Fruit fly (Drosophila melanogaster) Kc167 (cell line): ENCODE measurements around the gene mre11.

Experiments used
- Myc ChIP-seq: fragments of >200 bp; optimal IDR thresholded peaks from 2 replicates; lab custom pipeline; 2017; ENCODE audit warnings: missing external identifiers
- Sin3A ChIP-seq: fragments of >200 bp; optimal IDR thresholded peaks from 2 replicates; lab custom pipeline; 2018; ENCODE audit warnings: missing external identifiers
- h ChIP-seq: fragments of >200 bp; optimal IDR thresholded peaks from 3 replicates; lab custom pipeline; 2018; ENCODE audit warnings: missing external identifiers
- insv ChIP-seq: fragments of >200 bp; optimal IDR thresholded peaks from 3 replicates; lab custom pipeline; 2018; ENCODE audit warnings: missing external identifiers
- psq ChIP-seq: fragments of >200 bp; optimal IDR thresholded peaks from 2 replicates; lab custom pipeline; 2017; ENCODE audit warnings: missing external identifiers
- ttk ChIP-seq: sonication (Bioruptor generic); optimal IDR thresholded peaks from 2 replicates; lab custom pipeline; 2017; ENCODE audit warnings: missing external identifiers

mre11 gene

DNA sequence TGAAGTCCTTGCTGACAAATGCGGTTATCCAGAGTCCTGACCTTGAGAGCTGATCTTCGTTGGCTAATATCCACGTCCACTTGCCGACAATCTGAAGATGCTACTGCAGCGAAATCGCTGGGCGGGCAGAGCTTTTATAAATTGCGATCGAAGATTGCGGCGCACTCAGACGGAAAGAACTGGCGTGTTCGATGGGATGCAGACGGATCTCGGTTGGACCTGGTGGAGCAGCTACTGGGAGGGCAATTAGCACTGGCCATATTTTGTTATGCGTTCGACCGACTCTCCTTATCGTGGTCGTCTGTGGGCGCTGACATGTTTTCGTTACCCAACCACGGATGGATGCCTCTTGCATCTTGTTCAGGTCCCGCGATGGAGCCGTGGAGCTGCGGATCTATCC lies 3.7 kb downstream of the mre11 start, which contains the start of gene Osi21:
TSS of gene Osi21 (minus strand) at position 101 of the 400 bp plus-strand sequence.
- no peak for TF ChIP-seq h (lab: Kevin White, UChicago)
- TF ChIP-seq Myc (lab: Kevin White, UChicago) = no peak
- no peak for TF ChIP-seq Sin3A (lab: Kevin White, UChicago)
- no peak for TF ChIP-seq psq (lab: Kevin White, UChicago)
- no peak for TF ChIP-seq ttk (lab: Kevin White, UChicago)
- TF ChIP-seq insv = no peak

DNA sequence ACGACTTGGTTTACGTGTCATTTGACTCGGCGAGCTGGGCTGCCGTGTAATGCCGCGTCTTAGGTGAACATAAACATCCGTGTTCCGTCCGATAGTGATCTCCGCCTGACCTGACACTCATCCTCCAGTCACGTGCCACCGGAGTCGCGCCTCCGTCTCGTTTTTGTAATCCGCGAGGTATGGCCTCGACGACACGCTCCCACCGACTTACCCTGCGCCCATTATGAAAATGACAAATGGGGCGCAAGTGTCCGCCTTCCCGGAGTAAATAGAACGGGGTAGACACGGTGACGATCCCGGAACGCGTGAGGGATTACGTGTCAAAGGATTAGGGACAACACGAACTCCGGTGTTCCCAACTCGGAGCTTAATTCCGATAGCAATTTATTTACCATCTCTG lies 13.9 kb downstream of the mre11 start:
- no peak for TF ChIP-seq insv
- TF ChIP-seq psq (lab: Kevin White, UChicago) = no peak
- TF ChIP-seq Sin3A (lab: Kevin White, UChicago) = no peak
- TF ChIP-seq ttk (lab: Kevin White, UChicago) = no peak

DNA sequence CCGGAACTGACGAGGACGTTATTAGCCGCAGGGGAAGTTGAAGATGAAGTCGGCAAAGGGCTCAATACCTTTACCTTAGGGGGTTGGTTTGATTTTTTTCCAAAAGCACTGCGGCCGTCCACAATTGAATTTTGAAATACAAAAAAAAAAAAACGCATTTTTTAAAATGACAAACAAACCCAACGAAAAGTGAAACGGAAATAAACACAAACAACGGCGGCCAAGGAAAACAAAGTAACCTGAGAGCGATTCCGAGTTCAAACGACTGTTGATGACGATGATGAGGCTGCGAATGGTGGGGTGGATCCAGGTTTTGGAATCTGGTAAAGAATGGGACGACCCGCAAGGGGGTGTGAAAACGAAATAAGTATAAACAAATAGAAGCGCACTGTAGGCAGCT lies 14.6 kb downstream of the mre11 start:
- TF ChIP-seq ttk (lab: Kevin White, UChicago) (no peak), Sin3A (lab: Kevin White, UChicago) (no peak), Myc (lab: Kevin White, UChicago) (no peak), insv (no peak), psq (lab: Kevin White, UChicago) (no peak), h (lab: Kevin White, UChicago) (no peak)

DNA sequence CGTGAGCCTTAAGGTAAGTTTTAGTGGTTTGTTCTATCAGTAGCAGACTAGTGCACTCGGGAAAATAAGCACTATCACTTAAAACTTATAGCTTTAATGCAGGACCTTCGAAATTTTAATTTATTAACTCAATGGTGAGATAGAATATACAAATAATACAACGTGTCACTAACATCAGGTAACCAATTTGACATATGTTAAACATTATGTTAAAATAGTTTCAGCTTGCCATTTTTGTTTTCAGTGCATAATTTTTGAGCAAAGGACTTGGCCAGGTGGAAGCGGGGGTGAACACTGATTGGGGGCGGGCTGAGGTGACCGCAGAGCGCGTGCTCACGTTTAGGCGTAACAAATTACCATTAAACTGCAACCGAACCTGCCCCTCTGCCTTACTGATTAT lies 20.6 kb downstream of the mre11 start:
- TF ChIP-seq h (lab: Kevin White, UChicago) (no peak), Myc (lab: Kevin White, UChicago) (no peak)

DNA sequence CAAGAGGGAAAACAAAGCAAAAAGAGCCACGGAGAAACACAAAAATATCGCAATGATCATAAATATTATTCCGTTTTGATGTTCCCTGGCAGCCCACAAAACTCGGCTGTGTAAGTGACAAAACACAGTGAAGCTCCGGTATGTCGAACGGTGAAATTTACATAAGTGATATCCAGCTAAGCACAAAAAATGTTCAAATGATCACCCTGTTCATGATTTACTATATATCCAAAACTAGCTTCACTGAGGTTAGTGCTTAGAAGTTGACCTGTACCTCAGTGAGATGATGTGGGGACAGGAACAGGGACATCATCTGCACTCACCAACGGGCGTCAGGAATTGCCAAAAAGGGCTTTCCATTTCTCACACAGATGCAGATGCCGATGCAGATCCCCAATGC lies 24.2 kb downstream of the mre11 start:
- TF ChIP-seq Myc (lab: Kevin White, UChicago) (no peak), psq (lab: Kevin White, UChicago) (no peak), ttk (lab: Kevin White, UChicago) (no peak), h (lab: Kevin White, UChicago) (no peak)

DNA sequence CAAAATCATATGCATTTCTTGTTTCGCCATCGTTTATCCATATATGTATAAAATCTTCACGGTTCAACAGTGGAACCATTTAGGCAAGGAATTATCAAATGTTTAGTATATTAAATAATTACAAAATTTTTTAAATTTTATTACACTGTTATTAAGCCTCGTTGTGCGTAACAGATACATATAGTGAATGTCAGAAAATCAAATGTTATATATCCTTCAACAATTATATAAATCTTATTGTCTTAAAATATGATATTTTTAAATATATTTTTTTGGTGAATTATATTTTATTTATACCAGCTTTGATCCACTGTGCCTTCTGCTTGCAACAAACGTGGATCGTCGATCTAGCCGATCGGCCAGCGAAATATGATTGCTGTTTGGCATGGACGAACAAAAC lies 25.2 kb downstream of the mre11 start:
- TF ChIP-seq psq (lab: Kevin White, UChicago) = no peak

DNA sequence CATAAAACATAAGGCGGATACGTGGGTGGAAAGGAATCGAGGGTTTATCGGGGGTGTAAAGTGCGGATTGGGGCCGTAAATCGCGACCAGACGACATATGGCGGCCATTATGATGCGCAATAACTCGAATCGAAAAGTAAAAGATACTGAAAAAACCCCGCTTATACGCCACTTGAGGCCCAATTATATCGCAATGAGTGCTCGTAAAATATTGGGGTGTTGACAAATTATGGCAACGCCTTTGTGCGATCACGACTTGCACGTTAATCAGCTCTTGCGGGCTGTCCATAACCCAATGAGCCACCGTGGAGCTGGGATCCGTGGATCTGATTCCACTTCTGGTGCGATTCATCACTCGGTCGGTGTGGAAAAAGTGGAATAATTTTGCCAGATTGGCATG lies 27.9 kb downstream of the mre11 start:
- TF ChIP-seq ttk (lab: Kevin White, UChicago) = no peak
- TF ChIP-seq h (lab: Kevin White, UChicago) = no peak
- no peak for TF ChIP-seq Myc (lab: Kevin White, UChicago)
- TF ChIP-seq insv = no peak
- no peak for TF ChIP-seq psq (lab: Kevin White, UChicago)
- no peak for TF ChIP-seq Sin3A (lab: Kevin White, UChicago)

DNA sequence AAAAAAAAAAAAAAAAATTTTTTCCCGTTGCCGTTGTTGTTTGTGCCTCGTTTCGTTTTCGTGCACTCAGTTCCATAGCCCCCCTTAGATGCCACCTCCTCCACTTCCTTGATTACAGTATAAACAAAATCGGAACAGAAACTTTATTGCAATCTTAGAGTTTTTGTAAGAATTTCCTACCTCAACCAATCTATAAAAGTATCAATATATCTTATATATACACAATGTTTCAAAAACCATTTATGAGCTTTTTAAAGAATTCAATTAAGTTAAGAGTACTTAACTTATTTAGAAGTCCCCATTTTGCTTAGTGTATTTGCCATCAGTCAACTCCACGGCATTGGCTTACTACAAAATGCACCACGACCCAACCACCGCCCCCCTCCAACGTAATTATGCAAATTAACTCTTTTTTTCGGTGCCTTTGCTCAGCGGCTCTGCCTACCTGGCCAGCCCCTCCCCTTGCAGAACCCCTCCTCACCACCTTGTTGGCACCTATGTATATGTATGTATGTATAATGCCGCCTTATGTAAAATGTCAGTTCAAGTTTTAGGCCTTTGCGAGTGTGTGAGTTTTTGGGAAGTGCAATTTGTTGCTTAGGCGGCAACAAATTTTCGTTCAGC lies 35.9 kb downstream of the mre11 start:
- no peak for TF ChIP-seq ttk (lab: Kevin White, UChicago)
- TF ChIP-seq psq (lab: Kevin White, UChicago) = no peak
- TF ChIP-seq h (lab: Kevin White, UChicago) = no peak
- no peak for TF ChIP-seq Myc (lab: Kevin White, UChicago)
- no peak for TF ChIP-seq Sin3A (lab: Kevin White, UChicago)
- TF ChIP-seq insv = no peak

DNA sequence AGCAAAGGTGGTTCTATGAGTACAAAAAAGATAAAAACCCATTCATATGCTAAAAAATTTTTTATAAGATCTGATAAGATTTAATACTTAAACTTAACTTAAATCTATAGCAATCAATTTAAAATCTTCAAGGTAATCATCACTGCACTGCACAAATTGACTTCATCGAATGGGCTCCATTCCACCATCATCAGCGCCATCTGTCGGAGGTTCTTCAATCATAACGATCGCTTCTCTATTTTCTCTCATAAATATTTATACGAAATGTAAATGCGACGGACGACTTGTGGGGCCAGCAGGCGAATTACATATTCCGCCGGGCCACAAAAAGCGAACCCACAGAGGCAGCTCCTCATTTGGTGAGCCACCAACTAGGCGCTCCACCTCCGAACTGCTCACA lies 36.6 kb downstream of the mre11 start:
- TF ChIP-seq ttk (lab: Kevin White, UChicago) (no peak), Myc (lab: Kevin White, UChicago) (no peak), insv (no peak), psq (lab: Kevin White, UChicago) (no peak), Sin3A (lab: Kevin White, UChicago) (no peak), h (lab: Kevin White, UChicago) (no peak)

DNA sequence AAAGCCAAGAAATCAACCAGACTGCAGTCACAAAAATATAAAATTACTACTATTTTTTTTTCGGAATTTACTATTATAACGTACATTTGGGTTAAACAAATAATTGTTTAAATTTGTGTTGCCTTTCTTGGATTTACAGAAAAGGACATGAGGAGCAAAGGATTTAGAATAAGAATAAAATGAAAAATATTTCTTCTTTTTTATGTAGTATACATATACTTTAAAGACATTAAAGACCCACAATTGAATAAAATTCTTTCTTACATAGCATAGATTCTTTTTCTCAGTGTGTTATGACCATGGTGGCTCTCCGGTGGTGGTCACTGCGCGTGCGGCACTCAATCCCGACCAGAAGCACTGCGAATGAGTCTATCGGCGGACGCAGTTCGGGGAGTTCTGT lies 37.3 kb downstream of the mre11 start:
- TF ChIP-seq insv (no peak), h (lab: Kevin White, UChicago) (no peak), psq (lab: Kevin White, UChicago) (no peak), Sin3A (lab: Kevin White, UChicago) (no peak), ttk (lab: Kevin White, UChicago) (no peak), Myc (lab: Kevin White, UChicago) (no peak)

DNA sequence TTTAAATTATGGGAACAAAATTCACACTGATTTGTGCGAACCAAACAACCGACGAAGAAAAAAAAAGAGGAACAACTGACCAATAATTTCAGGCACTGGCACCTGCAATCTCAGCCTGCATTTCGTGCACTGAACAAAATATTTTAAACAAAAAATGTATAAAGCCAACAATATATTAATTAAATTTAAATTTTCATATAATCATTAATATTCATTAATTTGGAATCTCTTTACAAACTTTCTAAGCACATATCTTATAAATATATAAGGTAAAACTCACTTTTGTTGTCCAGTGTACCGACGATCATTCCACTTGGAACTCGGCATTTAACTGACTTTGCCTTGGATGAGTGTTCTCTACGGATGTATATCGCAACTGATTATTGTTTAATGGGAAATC lies 40.2 kb downstream of the mre11 start:
- TF ChIP-seq insv (no peak), h (lab: Kevin White, UChicago) (no peak), ttk (lab: Kevin White, UChicago) (no peak), Myc (lab: Kevin White, UChicago) (no peak), Sin3A (lab: Kevin White, UChicago) (no peak)

DNA sequence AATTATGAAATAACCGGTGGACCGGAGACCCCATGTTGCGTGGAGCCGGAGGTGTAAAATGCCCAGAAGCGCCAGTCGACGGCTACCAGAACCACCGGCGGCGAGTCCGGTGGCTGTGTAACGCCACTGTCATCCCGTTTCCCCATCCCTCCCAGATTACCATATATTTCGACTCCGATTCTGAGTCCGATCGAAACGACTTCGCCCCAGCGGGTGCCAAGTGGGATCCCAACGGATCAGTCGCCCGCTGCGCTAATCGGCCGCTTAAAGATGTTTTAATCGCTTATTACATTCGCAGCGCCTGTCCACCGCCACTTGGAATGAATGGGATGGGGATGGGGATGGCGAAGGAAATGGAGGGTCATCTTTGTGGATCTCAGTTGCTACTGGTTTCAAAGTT lies 40.9 kb downstream of the mre11 start:
- no peak for TF ChIP-seq h (lab: Kevin White, UChicago)
- TF ChIP-seq psq (lab: Kevin White, UChicago) = no peak
- TF ChIP-seq Sin3A (lab: Kevin White, UChicago) = no peak

DNA sequence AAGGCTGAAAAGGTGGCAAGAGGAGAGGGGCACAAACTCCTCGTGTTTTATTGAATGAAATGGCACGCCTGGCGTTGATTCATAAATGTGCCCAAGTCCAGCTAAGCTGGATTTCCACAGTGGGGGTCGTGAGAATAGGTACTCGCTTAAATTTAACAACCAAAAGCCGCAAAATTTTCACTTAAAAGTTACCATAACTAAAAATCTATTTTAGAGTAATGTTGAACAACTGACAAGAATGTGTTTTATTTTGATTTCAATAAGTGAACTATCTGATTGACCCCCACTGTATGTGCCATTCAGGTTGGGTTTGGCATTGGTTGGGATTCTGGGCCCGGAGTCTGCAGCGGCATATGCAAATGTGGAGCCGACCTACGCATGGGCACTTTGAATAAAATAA lies 42.0 kb downstream of the mre11 start:
- TF ChIP-seq insv (no peak), ttk (lab: Kevin White, UChicago) (no peak), Sin3A (lab: Kevin White, UChicago) (no peak), psq (lab: Kevin White, UChicago) (no peak), h (lab: Kevin White, UChicago) (no peak), Myc (lab: Kevin White, UChicago) (no peak)
